Fruit fly (Drosophila melanogaster): ENCODE measurements around the gene CG33288.

CG33288 gene

DNA sequence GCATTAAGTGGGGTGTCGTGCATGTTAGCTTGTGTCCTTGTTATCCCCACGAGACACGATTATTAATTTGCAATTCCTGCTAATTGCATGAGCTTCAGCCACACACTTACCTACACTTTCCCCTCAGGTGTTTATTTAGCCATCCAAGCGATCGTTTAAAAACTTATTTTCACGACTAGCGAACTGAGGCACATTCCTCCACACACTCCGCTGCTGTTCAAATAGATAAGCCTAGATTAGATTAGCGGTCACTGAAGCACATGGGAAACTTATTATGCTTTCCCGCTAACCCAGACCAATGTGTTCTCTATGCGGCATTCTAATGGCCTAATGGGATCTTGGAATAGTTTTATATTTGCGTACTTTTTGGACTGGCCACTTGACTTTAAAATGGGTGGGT is 40.7 kb upstream of the CG33288 start:
- no peak for TF ChIP-seq CG10631 (GFP tag; optimal IDR thresholded peaks at IDR 0.05)
- TF ChIP-seq fkh (GFP tag; optimal IDR thresholded peaks at IDR 0.05): peak; percentile 56

DNA sequence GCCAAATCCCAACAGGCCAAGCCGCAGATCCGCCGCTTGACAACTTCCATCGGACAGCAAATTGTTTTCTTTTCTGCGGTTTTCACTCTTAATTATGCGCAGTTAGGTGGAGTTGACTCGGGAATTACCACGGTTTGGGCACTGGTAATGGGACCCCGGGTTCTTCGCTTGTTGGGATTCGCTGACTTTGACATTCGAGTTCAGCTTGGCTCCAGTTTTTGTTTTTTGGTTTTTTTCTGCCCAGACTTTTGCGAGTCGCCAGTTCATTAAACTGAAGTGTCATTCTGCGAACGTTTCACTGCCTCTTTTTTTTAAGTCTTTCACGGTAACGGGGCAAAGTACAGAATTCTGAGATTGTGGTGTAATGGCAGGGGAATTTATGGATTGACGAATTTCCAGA is 38.8 kb upstream of the CG33288 start:
- no peak for TF ChIP-seq CG10669 (GFP tag; optimal IDR thresholded peaks at IDR 0.05)
- no peak for TF ChIP-seq Met (GFP tag; optimal IDR thresholded peaks at IDR 0.05)
- TF ChIP-seq esn (GFP tag; optimal IDR thresholded peaks at IDR 0.05): no peak
- TF ChIP-seq ss (GFP tag; optimal IDR thresholded peaks at IDR 0.05): no peak
- TF ChIP-seq CG8119 (GFP tag; IDR thresholded peaks at IDR 0.05): no peak
- TF ChIP-seq lz (GFP tag; optimal IDR thresholded peaks at IDR 0.05): no peak
- TF ChIP-seq fd85E (GFP tag; optimal IDR thresholded peaks at IDR 0.05): no peak

DNA sequence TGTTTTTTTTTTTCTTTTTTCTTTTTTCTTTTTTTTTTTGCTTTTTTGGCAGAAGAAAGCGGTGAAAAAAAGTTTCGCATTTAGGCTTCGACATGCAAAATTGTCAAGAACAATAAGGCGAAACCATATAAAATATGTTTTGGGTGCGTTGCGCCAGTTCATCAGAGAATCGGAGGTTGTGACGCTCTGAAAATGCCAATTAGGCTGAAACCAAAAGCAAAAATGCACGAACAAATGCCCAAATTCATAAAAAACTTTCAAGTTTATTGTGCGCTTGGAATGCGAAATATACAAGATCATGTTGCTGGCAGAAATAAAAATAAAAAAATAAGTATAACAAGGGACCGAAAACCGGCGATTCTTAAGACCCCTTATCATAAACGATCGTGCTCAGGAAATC is 37.8 kb upstream of the CG33288 start:
- TF ChIP-seq Hr4 (GFP tag; optimal IDR thresholded peaks at IDR 0.05): no peak
- TF ChIP-seq Ets21C (GFP tag; optimal IDR thresholded peaks at IDR 0.05): no peak
- no peak for TF ChIP-seq CG3919 (GFP tag; optimal IDR thresholded peaks at IDR 0.05)
- TF ChIP-seq fkh (GFP tag; optimal IDR thresholded peaks at IDR 0.05): no peak
- no peak for TF ChIP-seq Hr38 (GFP tag; optimal IDR thresholded peaks at IDR 0.05)
- TF ChIP-seq dsx (GFP tag; optimal IDR thresholded peaks at IDR 0.05; ENCODE audit: poor library complexity, severe bottlenecking): no peak
- TF ChIP-seq CG6163 (GFP tag; IDR thresholded peaks at IDR 0.05): no peak; the same call in 2 of the 3 replicates
- no peak for TF ChIP-seq fd59A (GFP tag; optimal IDR thresholded peaks at IDR 0.05)
- TF ChIP-seq CG16779 (tag; optimal IDR thresholded peaks at IDR 0.05): no peak
- no peak for TF ChIP-seq Sox14 (GFP tag; optimal IDR thresholded peaks at IDR 0.05)
- TF ChIP-seq CG6854 (GFP tag; optimal IDR thresholded peaks at IDR 0.05): no peak
- no peak for TF ChIP-seq CG11762 (GFP tag; optimal IDR thresholded peaks at IDR 0.05; ENCODE audit: insufficient read depth)
- no peak for TF ChIP-seq CG8319 (GFP tag; optimal IDR thresholded peaks at IDR 0.05)
- no peak for TF ChIP-seq CG6808 (GFP tag; optimal IDR thresholded peaks at IDR 0.05)
- no peak for TF ChIP-seq Smox (GFP tag; optimal IDR thresholded peaks at IDR 0.05)
- TF ChIP-seq fd85E (GFP tag; optimal IDR thresholded peaks at IDR 0.05): no peak
- peak; percentile 45 for TF ChIP-seq Sox102F (GFP tag; optimal IDR thresholded peaks at IDR 0.05)
- no peak for TF ChIP-seq CG15336 (GFP tag; IDR thresholded peaks at IDR 0.05)
- no peak for TF ChIP-seq CG11294 (GFP tag; IDR thresholded peaks at IDR 0.05)
- TF ChIP-seq Eip78C (GFP tag): peak; percentile 26
- no peak for TF ChIP-seq acj6 (GFP tag; optimal IDR thresholded peaks at IDR 0.05)
- no peak for TF ChIP-seq CG9139 (GFP tag; optimal IDR thresholded peaks at IDR 0.05)
- TF ChIP-seq pdm3 (GFP tag; optimal IDR thresholded peaks at IDR 0.05): no peak
- no peak for TF ChIP-seq CG4318 (GFP tag; optimal IDR thresholded peaks at IDR 0.05)
- TF ChIP-seq CG34406 (GFP tag; optimal IDR thresholded peaks at IDR 0.05): peak; percentile 2
- TF ChIP-seq Met (GFP tag; optimal IDR thresholded peaks at IDR 0.05): peak; percentile 24
- TF ChIP-seq CG10631 (GFP tag; optimal IDR thresholded peaks at IDR 0.05): no peak
- no peak for TF ChIP-seq Gug (GFP tag; IDR thresholded peaks at IDR 0.05)
- peak; percentile 58 for TF ChIP-seq svp (GFP tag)
- no peak for TF ChIP-seq CG3032 (tag; optimal IDR thresholded peaks at IDR 0.05)
- TF ChIP-seq Sox15 (GFP tag; optimal IDR thresholded peaks at IDR 0.05): no peak
- TF ChIP-seq salr (GFP tag; optimal IDR thresholded peaks at IDR 0.05): no peak
- TF ChIP-seq CG10669 (GFP tag; optimal IDR thresholded peaks at IDR 0.05): no peak
- no peak for TF ChIP-seq net (GFP tag; optimal IDR thresholded peaks at IDR 0.05)
- no peak for TF ChIP-seq CG6792 (GFP tag; optimal IDR thresholded peaks at IDR 0.05)
- peak; percentile 1 for TF ChIP-seq CG31627 (GFP tag; optimal IDR thresholded peaks at IDR 0.05)
- TF ChIP-seq lz (GFP tag; optimal IDR thresholded peaks at IDR 0.05): no peak
- no peak for TF ChIP-seq dac (GFP tag; optimal IDR thresholded peaks at IDR 0.05)
- peak; percentile 0 for TF ChIP-seq esn (GFP tag; optimal IDR thresholded peaks at IDR 0.05)
- TF ChIP-seq ss (GFP tag; optimal IDR thresholded peaks at IDR 0.05): no peak
- TF ChIP-seq CG8119 (GFP tag; IDR thresholded peaks at IDR 0.05): no peak
- TF ChIP-seq vri (GFP tag; optimal IDR thresholded peaks at IDR 0.05): no peak
- TF ChIP-seq CG11902 (GFP tag; optimal IDR thresholded peaks at IDR 0.05): no peak
- no peak for TF ChIP-seq achi (GFP tag; optimal IDR thresholded peaks at IDR 0.05)
- TF ChIP-seq CG8632 (GFP tag; optimal IDR thresholded peaks at IDR 0.05): no peak
- TF ChIP-seq Eip93F (GFP tag; optimal IDR thresholded peaks at IDR 0.05): no peak
- TF ChIP-seq Blimp-1 (GFP tag; optimal IDR thresholded peaks at IDR 0.05): no peak

All from whole organism, prepupa.